Fruit fly (Drosophila melanogaster) whole organism, prepupa: ENCODE data around the gene CG34417.

Source experiments
- CG11762 ChIP-seq: fragments of 200-800 bp; sonication (Bioruptor generic); optimal IDR thresholded peaks from 3 replicates; lab custom pipeline; 2016; ENCODE audit warnings: missing biosample characterization, missing genetic modification characterization; ENCODE audit not compliant: insufficient read depth
- CG11902 ChIP-seq: fragments of 200-800 bp; sonication (Bioruptor generic); optimal IDR thresholded peaks from 3 replicates; lab custom pipeline; 2016; ENCODE audit warnings: missing biosample characterization, missing genetic modification characterization
- CG15336 ChIP-seq: fragments of 200-800 bp; sonication (Bioruptor generic); IDR thresholded peaks from 2 replicates; pipeline ENCODE4 v1.3.6; 2022; ENCODE audit warnings: missing biosample characterization, missing genetic modification characterization
- CG1621 ChIP-seq: fragments of 200-800 bp; sonication (Bioruptor generic); optimal IDR thresholded peaks from 3 replicates; lab custom pipeline; 2018; ENCODE audit warnings: missing biosample characterization, mild to moderate bottlenecking, missing genetic modification characterization
- CG16779 ChIP-seq: fragments of 200-800 bp; sonication (Bioruptor generic); optimal IDR thresholded peaks from 3 replicates; lab custom pipeline; 2017; ENCODE audit warnings: missing biosample characterization, mild to moderate bottlenecking, missing genetic modification characterization
- CG3032 ChIP-seq: fragments of 200-800 bp; optimal IDR thresholded peaks from 2 replicates; lab custom pipeline; 2019; ENCODE audit warnings: missing biosample characterization, mild to moderate bottlenecking, missing genetic modification characterization, moderate library complexity
- CG32006 ChIP-seq: fragments of 200-800 bp; sonication (Bioruptor generic); optimal IDR thresholded peaks from 3 replicates; lab custom pipeline; 2017; ENCODE audit warnings: missing biosample characterization, mild to moderate bottlenecking, missing genetic modification characterization
- CG3919 ChIP-seq: fragments of 200-800 bp; sonication (Bioruptor generic); optimal IDR thresholded peaks from 3 replicates; lab custom pipeline; 2016; ENCODE audit warnings: missing biosample characterization, missing genetic modification characterization
- CG4318 ChIP-seq: fragments of 200-800 bp; sonication (Bioruptor generic); optimal IDR thresholded peaks from 3 replicates; lab custom pipeline; 2017; ENCODE audit warnings: missing biosample characterization, mild to moderate bottlenecking, missing genetic modification characterization
- CG6163 ChIP-seq: fragments of 200-800 bp; sonication (Bioruptor generic); IDR thresholded peaks from 3 replicates; pipeline ENCODE4 v1.3.6; 2022; ENCODE audit warnings: missing biosample characterization, missing genetic modification characterization
- CG6276 ChIP-seq: fragments of 200-800 bp; sonication (Bioruptor generic); optimal IDR thresholded peaks from 2 replicates; lab custom pipeline; 2017; ENCODE audit warnings: missing biosample characterization, mild to moderate bottlenecking, missing genetic modification characterization
- CG6792 ChIP-seq: fragments of 200-800 bp; sonication (Bioruptor generic); optimal IDR thresholded peaks from 3 replicates; lab custom pipeline; 2016; ENCODE audit warnings: missing biosample characterization, missing genetic modification characterization
- CG6808 ChIP-seq: fragments of 200-800 bp; sonication (Bioruptor generic); optimal IDR thresholded peaks from 3 replicates; lab custom pipeline; 2017; ENCODE audit warnings: missing biosample characterization, missing genetic modification characterization, mild to moderate bottlenecking, moderate library complexity, missing genetic modification reagents
- CG6854 ChIP-seq: fragments of 200-800 bp; sonication (Bioruptor generic); optimal IDR thresholded peaks from 2 replicates; lab custom pipeline; 2017; ENCODE audit warnings: missing biosample characterization, mild to moderate bottlenecking, missing genetic modification characterization
- CG7368 ChIP-seq: fragments of 200-800 bp; sonication (Bioruptor generic); optimal IDR thresholded peaks from 3 replicates; lab custom pipeline; 2016; ENCODE audit warnings: missing biosample characterization, missing genetic modification characterization
- CG8319 ChIP-seq: fragments of 200-800 bp; sonication (Bioruptor generic); optimal IDR thresholded peaks from 3 replicates; lab custom pipeline; 2016; ENCODE audit warnings: missing biosample characterization, missing genetic modification characterization
- CG8632 ChIP-seq: fragments of 200-800 bp; sonication (Bioruptor generic); optimal IDR thresholded peaks from 3 replicates; lab custom pipeline; 2016; ENCODE audit warnings: missing biosample characterization, missing genetic modification characterization
- Eip75B ChIP-seq: fragments of 200-800 bp; sonication (Bioruptor generic); optimal IDR thresholded peaks from 3 replicates; lab custom pipeline; 2016; ENCODE audit warnings: missing biosample characterization, missing genetic modification characterization
- Eip78C ChIP-seq: fragments of 200-800 bp; sonication (Bioruptor generic); peaks from one replicate; lab custom pipeline; 2016; ENCODE audit warnings: missing biosample characterization, missing genetic modification characterization
- Eip93F ChIP-seq: fragments of 200-800 bp; sonication (Bioruptor generic); optimal IDR thresholded peaks from 2 replicates; lab custom pipeline; 2016; ENCODE audit warnings: missing biosample characterization, mild to moderate bottlenecking, missing genetic modification characterization
- Ets96B ChIP-seq: fragments of 200-800 bp; optimal IDR thresholded peaks from 2 replicates; lab custom pipeline; 2019; ENCODE audit warnings: missing biosample characterization, mild to moderate bottlenecking, missing genetic modification characterization, moderate library complexity
- Gug ChIP-seq: fragments of 200-800 bp; sonication (Bioruptor generic); IDR thresholded peaks from 2 replicates; pipeline ENCODE4 v1.3.6; 2022; ENCODE audit warnings: missing biosample characterization, missing genetic modification characterization
- Hr38 ChIP-seq: sonication (Bioruptor generic); optimal IDR thresholded peaks from 2 replicates; lab custom pipeline; 2016; ENCODE audit warnings: missing biosample characterization, missing genetic modification characterization
- Hr4 ChIP-seq: fragments of 200-800 bp; sonication (Bioruptor generic); optimal IDR thresholded peaks from 3 replicates; lab custom pipeline; 2016; ENCODE audit warnings: missing biosample characterization, missing genetic modification characterization
- Lpt ChIP-seq: fragments of 200-800 bp; sonication (Bioruptor generic); optimal IDR thresholded peaks from 3 replicates; lab custom pipeline; 2016; ENCODE audit warnings: missing biosample characterization, missing genetic modification characterization
- Met ChIP-seq: fragments of 200-800 bp; sonication (Bioruptor generic); optimal IDR thresholded peaks from 3 replicates; lab custom pipeline; 2016; ENCODE audit warnings: missing biosample characterization, missing genetic modification characterization
- OdsH ChIP-seq: fragments of 200-800 bp; sonication (Bioruptor generic); optimal IDR thresholded peaks from 3 replicates; lab custom pipeline; 2016; ENCODE audit warnings: missing biosample characterization, missing genetic modification characterization
- Smox ChIP-seq: fragments of 200-800 bp; sonication (Bioruptor generic); optimal IDR thresholded peaks from 3 replicates; lab custom pipeline; 2016; ENCODE audit warnings: missing biosample characterization, missing genetic modification characterization
- Sox102F ChIP-seq: fragments of 200-800 bp; sonication (Bioruptor generic); optimal IDR thresholded peaks from 2 replicates; lab custom pipeline; 2016; ENCODE audit warnings: missing biosample characterization, mild to moderate bottlenecking, missing genetic modification characterization
- achi ChIP-seq: fragments of 200-800 bp; sonication (Bioruptor generic); optimal IDR thresholded peaks from 3 replicates; lab custom pipeline; 2016; ENCODE audit warnings: missing biosample characterization, missing genetic modification characterization
- cyc ChIP-seq: fragments of 200-800 bp; sonication (Bioruptor generic); optimal IDR thresholded peaks from 3 replicates; lab custom pipeline; 2016; ENCODE audit warnings: missing biosample characterization, missing genetic modification characterization
- dsx ChIP-seq: fragments of 200-800 bp; optimal IDR thresholded peaks from 3 replicates; lab custom pipeline; 2019; ENCODE audit warnings: missing biosample characterization, mild to moderate bottlenecking, missing genetic modification characterization, moderate library complexity; ENCODE audit not compliant: poor library complexity, severe bottlenecking
- eg ChIP-seq: fragments of 200-800 bp; sonication (Bioruptor generic); IDR thresholded peaks from 3 replicates; pipeline ENCODE4 v1.3.6; 2022; ENCODE audit warnings: missing biosample characterization, missing genetic modification characterization
- fd59A ChIP-seq: fragments of 200-800 bp; sonication (Bioruptor generic); optimal IDR thresholded peaks from 2 replicates; lab custom pipeline; 2017; ENCODE audit warnings: missing biosample characterization, mild to moderate bottlenecking, missing genetic modification characterization, missing genetic modification reagents
- fd85E ChIP-seq: fragments of 200-800 bp; sonication (Bioruptor generic); optimal IDR thresholded peaks from 3 replicates; lab custom pipeline; 2016; ENCODE audit warnings: missing biosample characterization, missing genetic modification characterization
- fkh ChIP-seq: fragments of 200-800 bp; sonication (Bioruptor generic); optimal IDR thresholded peaks from 3 replicates; lab custom pipeline; 2017; ENCODE audit warnings: missing biosample characterization, mild to moderate bottlenecking, missing genetic modification characterization, moderate library complexity
- lz ChIP-seq: fragments of 200-800 bp; sonication (Bioruptor generic); optimal IDR thresholded peaks from 3 replicates; lab custom pipeline; 2016; ENCODE audit warnings: missing biosample characterization, missing genetic modification characterization
- salr ChIP-seq, 2 experiments: fragments of 200-800 bp; sonication (Bioruptor generic); optimal IDR thresholded peaks; 3 replicates each; lab custom pipeline; 2016 to 2018; ENCODE audit warnings: missing biosample characterization in 2 of 2, missing genetic modification characterization in 2 of 2, mild to moderate bottlenecking in 1 of 2
- spab ChIP-seq: fragments of 200-800 bp; sonication (Bioruptor generic); optimal IDR thresholded peaks from 2 replicates; lab custom pipeline; 2017; ENCODE audit warnings: missing biosample characterization, mild to moderate bottlenecking, missing genetic modification characterization, missing genetic modification reagents
- ss ChIP-seq, 2 experiments: fragments of 200-800 bp; sonication (Bioruptor generic); optimal IDR thresholded peaks; 2 replicates in 1 of 2; 3 replicates in 1 of 2; lab custom pipeline; 2017 to 2018; ENCODE audit warnings: mild to moderate bottlenecking in 2 of 2, missing biosample characterization in 2 of 2, missing genetic modification characterization in 2 of 2, moderate library complexity in 1 of 2
- svp ChIP-seq: fragments of 200-800 bp; sonication (Bioruptor generic); peaks from one replicate; lab custom pipeline; 2016; ENCODE audit warnings: missing biosample characterization, missing genetic modification characterization
- topi ChIP-seq: fragments of 200-800 bp; sonication (Bioruptor generic); optimal IDR thresholded peaks from 3 replicates; lab custom pipeline; 2016; ENCODE audit warnings: missing biosample characterization, missing genetic modification characterization
- vri ChIP-seq: fragments of 200-800 bp; sonication (Bioruptor generic); optimal IDR thresholded peaks from 3 replicates; lab custom pipeline; 2016; ENCODE audit warnings: missing biosample characterization, mild to moderate bottlenecking, missing genetic modification characterization

Gene CG34417

DNA sequence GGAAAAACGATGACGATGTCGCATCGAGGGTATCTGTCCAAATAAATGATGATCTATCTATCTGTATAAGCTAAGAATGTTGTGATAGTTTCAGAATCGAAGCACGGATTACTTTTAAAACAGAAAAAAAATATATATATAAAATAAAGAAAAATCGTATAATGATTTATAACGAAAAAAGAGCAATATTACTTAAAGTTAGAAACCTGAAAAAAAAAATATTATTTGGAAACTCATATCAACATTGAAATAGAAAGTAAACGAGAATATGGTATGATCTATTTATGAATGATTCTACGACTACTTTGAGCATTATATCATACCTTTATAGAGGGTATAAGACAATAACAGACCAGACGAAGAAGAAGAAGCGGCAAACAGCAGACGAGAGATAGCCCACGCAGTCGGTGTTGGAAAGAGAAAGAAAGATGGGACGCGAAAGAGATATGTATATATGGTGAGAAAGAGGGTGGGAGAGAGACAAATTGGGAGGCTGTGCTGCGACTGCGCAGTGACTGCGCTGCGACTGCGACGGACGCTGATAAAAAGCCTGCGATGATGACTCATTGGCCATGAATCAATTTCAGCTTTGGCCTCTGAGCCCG is 3.1 kb downstream of the CG34417 start (continued):
- TF ChIP-seq CG8632 (GFP tag; lab: Kevin White, UChicago) (no peak), CG32006 (GFP tag; lab: Kevin White, UChicago) (peak; percentile 6)

DNA sequence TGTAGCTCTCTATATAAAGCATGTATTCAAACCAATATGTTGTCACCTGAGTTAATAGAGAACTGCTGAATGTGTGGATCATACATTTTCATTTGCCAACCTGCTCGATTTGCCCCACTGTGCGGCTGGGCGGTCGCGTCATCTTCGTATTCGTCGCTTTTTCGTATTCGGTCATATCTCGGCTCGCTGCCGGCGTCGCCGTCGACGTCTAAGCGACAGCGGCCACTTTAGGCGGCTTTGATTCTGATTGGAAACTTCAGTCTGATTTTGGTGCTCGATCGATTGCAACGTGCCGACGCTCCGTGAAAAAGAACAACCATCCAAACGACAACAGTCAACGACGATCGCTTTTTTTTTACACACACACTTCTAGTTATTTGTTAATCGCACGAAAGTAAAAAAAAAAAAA is 5.3 kb downstream of the CG34417 start:
- TF ChIP-seq svp (GFP tag; lab: Kevin White, UChicago), result peak; percentile 73
- TF ChIP-seq CG6163 (GFP tag; lab: Robert Waterston, UW), result 0 out of 3 replicates have a peak, but pooled peaks have one; percentile 31
- TF ChIP-seq Met (GFP tag; lab: Kevin White, UChicago), result peak; percentile 1
- no peak for TF ChIP-seq CG6276 (GFP tag; lab: Kevin White, UChicago)
- peak; percentile 56 for TF ChIP-seq vri (GFP tag; lab: Kevin White, UChicago)
- TF ChIP-seq Ets96B, result no peak
- peak; percentile 49 for TF ChIP-seq Eip78C (GFP tag; lab: Kevin White, UChicago)
- TF ChIP-seq CG15336 (GFP tag; lab: Robert Waterston, UW), result peak; percentile 46
- TF ChIP-seq eg (GFP tag; lab: Robert Waterston, UW), result peak; percentile 14; the same call in 1 of the 3 replicates

DNA sequence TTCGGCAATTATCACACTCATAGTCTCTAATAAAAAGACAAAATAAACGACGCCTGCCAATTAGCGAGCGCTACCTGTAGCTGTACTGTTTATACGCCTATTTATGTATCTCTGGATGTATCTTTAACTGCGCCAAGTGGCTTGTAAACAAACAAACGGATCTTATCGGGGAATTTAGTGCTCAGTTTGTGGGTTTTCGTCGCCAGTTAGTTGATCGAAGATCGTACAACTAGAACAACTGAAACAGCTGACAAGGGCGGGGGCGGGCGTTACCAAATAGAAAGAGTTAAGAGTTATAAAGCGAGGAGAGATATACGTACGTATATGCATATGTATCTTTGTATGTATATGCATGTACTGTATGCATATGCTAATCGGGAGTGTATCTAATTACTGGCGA is 6.4 kb downstream of the CG34417 start:
- peak; percentile 83 for TF ChIP-seq fkh (GFP tag; lab: Kevin White, UChicago)
- TF ChIP-seq CG3919, result no peak

DNA sequence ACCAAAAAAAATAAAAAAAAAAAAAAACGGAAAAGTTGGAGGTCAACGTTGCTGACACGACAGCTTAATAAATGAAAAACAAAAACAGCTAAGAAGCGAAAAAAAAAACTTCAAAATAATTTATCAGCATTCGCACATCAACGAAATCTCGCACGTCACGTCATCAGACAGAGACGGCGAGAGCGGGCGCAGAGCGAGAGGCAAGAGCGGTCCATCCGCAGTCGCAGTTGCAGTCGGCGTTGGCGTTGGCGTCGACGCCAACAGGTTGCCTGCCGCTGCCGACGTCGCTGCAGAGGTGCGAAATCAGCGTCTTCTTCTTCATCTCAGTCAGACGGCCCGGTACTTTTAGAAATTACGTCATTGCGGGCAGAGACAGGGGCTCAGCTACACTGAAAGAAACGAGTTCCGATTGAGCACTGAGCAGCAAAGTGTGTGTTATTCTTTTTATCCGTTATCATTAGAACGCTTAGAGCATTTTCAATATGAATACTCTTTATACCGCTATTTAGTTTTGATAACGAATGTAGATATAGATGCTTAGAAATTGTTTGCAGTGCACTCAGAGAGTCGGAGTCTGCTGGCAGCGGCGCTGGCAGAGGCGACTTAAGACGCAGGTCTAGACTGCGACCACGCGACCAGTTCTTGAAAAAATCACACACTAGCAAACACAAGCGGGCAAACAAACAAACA is 9.0 kb downstream of the CG34417 start:
- TF ChIP-seq fd59A (GFP tag; lab: Kevin White, UChicago) (peak; percentile 93), achi (GFP tag; lab: Kevin White, UChicago) (peak; percentile 95), topi (peak; percentile 98), CG3032 (tag; lab: Kevin White, UChicago) (peak; percentile 95), Eip93F (GFP tag; lab: Kevin White, UChicago) (peak; percentile 89), CG32006 (GFP tag; lab: Kevin White, UChicago) (peak; percentile 96), Met (GFP tag; lab: Kevin White, UChicago) (peak; percentile 97), CG6808 (GFP tag; lab: Kevin White, UChicago) (peak; percentile 96), Eip78C (GFP tag; lab: Kevin White, UChicago) (peak; percentile 99), cyc (GFP tag; lab: Kevin White, UChicago) (peak; percentile 98), CG11762 (GFP tag; lab: Kevin White, UChicago) (peak; percentile 94), Sox102F (GFP tag; lab: Kevin White, UChicago) (peak; percentile 91), CG4318 (GFP tag; lab: Kevin White, UChicago) (peak; percentile 93), spab (GFP tag; lab: Kevin White, UChicago) (peak; percentile 92), OdsH (GFP tag; lab: Kevin White, UChicago) (peak; percentile 95), Gug (GFP tag; lab: Robert Waterston, UW) (peak; percentile 98), Hr38 (peak; percentile 11), CG1621 (peak; percentile 95), CG16779 (tag; lab: Kevin White, UChicago) (peak; percentile 89), svp (GFP tag; lab: Kevin White, UChicago) (peak; percentile 97), dsx (GFP tag; lab: Kevin White, UChicago) (peak; percentile 91), lz (GFP tag; lab: Kevin White, UChicago) (peak; percentile 96), CG6792 (GFP tag; lab: Kevin White, UChicago) (peak; percentile 95), Lpt (peak; percentile 95), Eip75B (peak; percentile 97), Hr4 (GFP tag; lab: Kevin White, UChicago) (peak; percentile 93), fd85E (GFP tag; lab: Kevin White, UChicago) (peak; percentile 86), CG8319 (GFP tag; lab: Kevin White, UChicago) (peak; percentile 94), CG3919 (peak; percentile 99), salr (GFP tag; optimal IDR thresholded peaks at IDR 0.05; lab: Kevin White, UChicago) (peak; percentile 89 to 93), CG6854 (GFP tag; lab: Kevin White, UChicago) (peak; percentile 94), ss (GFP tag; optimal IDR thresholded peaks at IDR 0.05; lab: Kevin White, UChicago) (peak; percentile 91 to 93), CG11902 (GFP tag; lab: Kevin White, UChicago) (peak; percentile 95), CG7368 (GFP tag; lab: Kevin White, UChicago) (peak; percentile 96), Smox (GFP tag; lab: Kevin White, UChicago) (peak; percentile 93)
